Fruit fly (Drosophila melanogaster) whole organism, embryonic: Measurements from ENCODE around the gene Psa.
A peak's percentile ranks its signal among the peaks of the same experiment; 100 is the strongest.

ENCODE experiments used
- CG1024 ChIP-seq: fragments of 200-800 bp; sonication (Bioruptor generic); IDR thresholded peaks from 2 replicates; pipeline ENCODE4 v1.3.6; 2022; ENCODE audit warnings: missing biosample characterization, missing genetic modification characterization
- CG12391 ChIP-seq: fragments of 200-800 bp; sonication (Bioruptor generic); optimal IDR thresholded peaks from 3 replicates; lab custom pipeline; 2018; ENCODE audit warnings: missing biosample characterization, mild to moderate bottlenecking, missing genetic modification characterization, moderate library complexity
- CG12659 ChIP-seq: fragments of 200-800 bp; sonication (Bioruptor generic); optimal IDR thresholded peaks from 3 replicates; lab custom pipeline; 2017; ENCODE audit warnings: mild to moderate bottlenecking, missing biosample characterization, missing genetic modification reagents, missing genetic modification characterization
- CG13123 ChIP-seq: fragments of 200-800 bp; sonication (Bioruptor generic); optimal IDR thresholded peaks from 2 replicates; lab custom pipeline; 2016; ENCODE audit warnings: missing biosample characterization, missing genetic modification characterization
- CG13894 ChIP-seq: fragments of 200-800 bp; sonication (Bioruptor generic); optimal IDR thresholded peaks from 3 replicates; lab custom pipeline; 2018; ENCODE audit warnings: missing biosample characterization, mild to moderate bottlenecking, missing genetic modification characterization, moderate library complexity
- CG14667 ChIP-seq: fragments of 200-800 bp; sonication (Bioruptor generic); IDR thresholded peaks from 2 replicates; pipeline ENCODE4 v1.3.6; 2022; ENCODE audit warnings: missing biosample characterization, missing genetic modification characterization
- CG15479 ChIP-seq: fragments of 200-800 bp; sonication (Bioruptor generic); optimal IDR thresholded peaks from 3 replicates; lab custom pipeline; 2019; ENCODE audit warnings: missing biosample characterization, mild to moderate bottlenecking, missing genetic modification characterization, moderate library complexity
- CG15696 ChIP-seq: fragments of 200-800 bp; sonication (Bioruptor generic); optimal IDR thresholded peaks from 2 replicates; lab custom pipeline; 2019; ENCODE audit warnings: missing biosample characterization, mild to moderate bottlenecking, missing genetic modification characterization, moderate library complexity
- CG17568 ChIP-seq: fragments of 200-800 bp; sonication (Bioruptor generic); optimal IDR thresholded peaks from 2 replicates; lab custom pipeline; 2018; ENCODE audit warnings: missing biosample characterization, mild to moderate bottlenecking, missing genetic modification characterization, moderate library complexity
- CG1792 ChIP-seq: fragments of 200-800 bp; sonication (Bioruptor generic); optimal IDR thresholded peaks from 2 replicates; lab custom pipeline; 2016; ENCODE audit warnings: missing biosample characterization, missing genetic modification characterization
- CG2129 ChIP-seq: fragments of 200-800 bp; sonication (Bioruptor generic); IDR thresholded peaks from 2 replicates; pipeline ENCODE4 v1.3.6; 2022; ENCODE audit warnings: missing biosample characterization, missing genetic modification characterization; ENCODE audit not compliant: partially characterized antibody
- CG3163 ChIP-seq: fragments of 200-800 bp; sonication (Bioruptor generic); optimal IDR thresholded peaks from 3 replicates; lab custom pipeline; 2016; ENCODE audit warnings: missing biosample characterization, missing genetic modification characterization
- CG4424 ChIP-seq: fragments of 200-800 bp; sonication (Bioruptor generic); optimal IDR thresholded peaks from 3 replicates; lab custom pipeline; 2016; ENCODE audit warnings: missing biosample characterization, missing genetic modification characterization
- CG4617 ChIP-seq: fragments of 200-800 bp; sonication (Bioruptor generic); optimal IDR thresholded peaks from 3 replicates; lab custom pipeline; 2016; ENCODE audit warnings: missing biosample characterization, missing genetic modification characterization, borderline replicate concordance
- CG8290 ChIP-seq, 3 experiments: fragments of 200-800 bp; sonication (Bioruptor generic); optimal IDR thresholded peaks; 2 replicates each; lab custom pipeline; 2016 to 2019; ENCODE audit warnings: missing biosample characterization in 3 of 3, missing genetic modification characterization in 3 of 3, mild to moderate bottlenecking in 2 of 3, moderate library complexity in 1 of 3
- CG8359 ChIP-seq: fragments of 200-800 bp; sonication (Bioruptor generic); optimal IDR thresholded peaks from 2 replicates; lab custom pipeline; 2017; ENCODE audit warnings: missing biosample characterization, mild to moderate bottlenecking, missing genetic modification characterization, borderline replicate concordance
- Dbx ChIP-seq: fragments of 200-800 bp; sonication (Bioruptor generic); IDR thresholded peaks from 3 replicates; pipeline ENCODE4 v1.3.6; 2022; ENCODE audit warnings: missing biosample characterization, missing genetic modification characterization
- HLHmδ ChIP-seq: fragments of 200-800 bp; sonication (Bioruptor generic); optimal IDR thresholded peaks from 2 replicates; lab custom pipeline; 2018; ENCODE audit warnings: missing biosample characterization, mild to moderate bottlenecking, missing genetic modification characterization, moderate library complexity
- Hand ChIP-seq: fragments of 200-800 bp; sonication (Bioruptor generic); optimal IDR thresholded peaks from 2 replicates; lab custom pipeline; 2017; ENCODE audit warnings: mild to moderate bottlenecking, missing biosample characterization, missing genetic modification reagents, missing genetic modification characterization
- MTF-1 ChIP-seq: fragments of 200-800 bp; sonication (Bioruptor generic); optimal IDR thresholded peaks from 2 replicates; lab custom pipeline; 2018; ENCODE audit warnings: missing biosample characterization, mild to moderate bottlenecking, missing genetic modification characterization, borderline replicate concordance
- Rx ChIP-seq: fragments of 200-800 bp; sonication (Bioruptor generic); IDR thresholded peaks from 2 replicates; pipeline ENCODE4 v1.3.6; 2022; ENCODE audit warnings: missing biosample characterization, missing genetic modification characterization
- Sin3A ChIP-seq: fragments of >200 bp; optimal IDR thresholded peaks from 2 replicates; lab custom pipeline; 2018
- Stat92E ChIP-seq, 3 experiments: fragments of >200 bp in 2 of 3; fragments of 200-800 bp in 1 of 3; sonication (Bioruptor generic) in 1 of 3; optimal IDR thresholded peaks; 2 replicates each; lab custom pipeline; 2017 to 2019; ENCODE audit warnings: missing biosample characterization in 3 of 3, missing genetic modification characterization in 3 of 3, mild to moderate bottlenecking in 1 of 3, moderate library complexity in 1 of 3
- Tbp ChIP-seq: fragments of >200 bp; optimal IDR thresholded peaks from 2 replicates; lab custom pipeline; 2018; ENCODE audit warnings: missing biosample characterization, missing genetic modification characterization
- ab ChIP-seq: fragments of 200-800 bp; sonication (Bioruptor generic); optimal IDR thresholded peaks from 2 replicates; lab custom pipeline; 2016; ENCODE audit warnings: missing biosample characterization, missing genetic modification characterization
- abd-A ChIP-seq: fragments of 200-800 bp; sonication (Bioruptor generic); optimal IDR thresholded peaks from 3 replicates; lab custom pipeline; 2019; ENCODE audit warnings: missing biosample characterization, mild to moderate bottlenecking, missing genetic modification characterization, moderate library complexity
- ara ChIP-seq: fragments of 200-800 bp; sonication (Bioruptor generic); IDR thresholded peaks from 2 replicates; pipeline ENCODE4 v1.3.6; 2022; ENCODE audit warnings: missing biosample characterization, missing genetic modification characterization
- bigmax ChIP-seq: fragments of 200-800 bp; sonication (Bioruptor generic); optimal IDR thresholded peaks from 2 replicates; lab custom pipeline; 2018; ENCODE audit warnings: missing biosample characterization, mild to moderate bottlenecking, missing genetic modification characterization
- chif ChIP-seq, 2 experiments: fragments of 200-800 bp; sonication (Bioruptor generic); optimal IDR thresholded peaks; 3 replicates each; lab custom pipeline; 2016; ENCODE audit warnings: missing biosample characterization in 2 of 2, missing genetic modification characterization in 2 of 2
- chinmo ChIP-seq: fragments of 200-800 bp; sonication (Bioruptor generic); IDR thresholded peaks from 4 replicates; pipeline ENCODE4 v1.3.6; 2022; ENCODE audit warnings: missing biosample characterization, missing genetic modification characterization; ENCODE audit not compliant: partially characterized antibody
- chm ChIP-seq: fragments of 200-800 bp; sonication (Bioruptor generic); IDR thresholded peaks from 2 replicates; pipeline ENCODE4 v1.3.6; 2022; ENCODE audit warnings: missing biosample characterization, missing genetic modification characterization
- ham ChIP-seq: fragments of 200-800 bp; sonication (Bioruptor generic); IDR thresholded peaks from 2 replicates; pipeline ENCODE4 v1.3.6; 2022; ENCODE audit warnings: missing biosample characterization, missing genetic modification characterization
- her ChIP-seq: fragments of 200-800 bp; sonication (Bioruptor generic); optimal IDR thresholded peaks from 2 replicates; lab custom pipeline; 2016; ENCODE audit warnings: missing biosample characterization, missing genetic modification characterization
- kay ChIP-seq: fragments of 200-800 bp; sonication (Bioruptor generic); optimal IDR thresholded peaks from 2 replicates; lab custom pipeline; 2016; ENCODE audit warnings: missing biosample characterization, missing genetic modification characterization
- lbe ChIP-seq: fragments of 200-800 bp; sonication (Bioruptor generic); optimal IDR thresholded peaks from 2 replicates; lab custom pipeline; 2016; ENCODE audit warnings: missing biosample characterization, mild to moderate bottlenecking, missing genetic modification characterization
- lov ChIP-seq, 2 experiments: fragments of 200-800 bp in 1 of 2; fragments of >200 bp in 1 of 2; sonication (Bioruptor generic) in 1 of 2; IDR thresholded peaks in 1 of 2; optimal IDR thresholded peaks in 1 of 2; 2 replicates in 1 of 2; 3 replicates in 1 of 2; pipeline versions ENCODE4 v1.3.6 to Lab custom; 2017 to 2022; ENCODE audit warnings: missing biosample characterization in 1 of 2, missing genetic modification characterization in 1 of 2
- luna ChIP-seq: fragments of 200-800 bp; sonication (Bioruptor generic); optimal IDR thresholded peaks from 2 replicates; lab custom pipeline; 2016; ENCODE audit warnings: missing biosample characterization, missing genetic modification characterization
- mirr ChIP-seq: fragments of 200-800 bp; sonication (Bioruptor generic); optimal IDR thresholded peaks from 3 replicates; lab custom pipeline; 2018; ENCODE audit warnings: missing biosample characterization, mild to moderate bottlenecking, missing genetic modification characterization
- pho ChIP-seq: fragments of 200-800 bp; sonication (Bioruptor generic); optimal IDR thresholded peaks from 2 replicates; lab custom pipeline; 2016; ENCODE audit warnings: missing biosample characterization, missing genetic modification characterization
- pzg ChIP-seq: fragments of 200-800 bp; sonication (Bioruptor generic); optimal IDR thresholded peaks from 3 replicates; lab custom pipeline; 2018; ENCODE audit warnings: missing biosample characterization, mild to moderate bottlenecking, missing genetic modification characterization, moderate library complexity
- sim ChIP-seq: fragments of 200-800 bp; sonication (Bioruptor generic); IDR thresholded peaks from 2 replicates; pipeline ENCODE4 v1.3.6; 2022; ENCODE audit warnings: missing biosample characterization, missing genetic modification characterization
- slp2 ChIP-seq: fragments of 200-800 bp; sonication (Bioruptor generic); optimal IDR thresholded peaks from 2 replicates; lab custom pipeline; 2016; ENCODE audit warnings: missing biosample characterization, missing genetic modification characterization
- sob ChIP-seq: fragments of 200-800 bp; sonication (Bioruptor generic); IDR thresholded peaks from 2 replicates; pipeline ENCODE4 v1.3.6; 2022; ENCODE audit warnings: missing biosample characterization, missing genetic modification characterization
- tll ChIP-seq, 2 experiments: fragments of 200-800 bp in 1 of 2; fragments of >200 bp in 1 of 2; sonication (Bioruptor generic) in 1 of 2; optimal IDR thresholded peaks; 2 replicates each; lab custom pipeline; 2017 to 2019; ENCODE audit warnings: missing biosample characterization in 2 of 2, missing genetic modification characterization in 2 of 2, mild to moderate bottlenecking in 1 of 2, moderate library complexity in 1 of 2
- toy ChIP-seq: fragments of 200-800 bp; sonication (Bioruptor generic); IDR thresholded peaks from 2 replicates; pipeline ENCODE4 v1.3.6; 2022; ENCODE audit warnings: missing biosample characterization, missing genetic modification characterization
- unc-4 ChIP-seq: fragments of 200-800 bp; sonication (Bioruptor generic); IDR thresholded peaks from 2 replicates; pipeline ENCODE4 v1.3.6; 2022; ENCODE audit warnings: missing biosample characterization, missing genetic modification characterization; ENCODE audit not compliant: partially characterized antibody
- z ChIP-seq: fragments of 200-800 bp; sonication (Bioruptor generic); IDR thresholded peaks from 3 replicates; pipeline ENCODE4 v1.3.6; 2022; ENCODE audit warnings: missing biosample characterization, missing genetic modification characterization
- zf30C ChIP-seq: fragments of 200-800 bp; sonication (Bioruptor generic); optimal IDR thresholded peaks from 3 replicates; lab custom pipeline; 2018; ENCODE audit warnings: missing biosample characterization, mild to moderate bottlenecking, missing genetic modification characterization
- zfh1 ChIP-seq: fragments of 200-800 bp; sonication (Bioruptor generic); IDR thresholded peaks from 3 replicates; pipeline ENCODE4 v1.3.6; 2022; ENCODE audit warnings: missing biosample characterization, missing genetic modification characterization

The Psa gene

dm6 chr3L:1463547-1463946 lies 39.1 kb upstream of the Psa start, which contains the start of gene rho (continued):
- TF ChIP-seq MTF-1 (GFP tag; lab: Kevin White, UChicago) (peak; percentile 33), CG1024 (peak; percentile 4; the same call in 1 of the 2 replicates), zfh1 (no peak), CG13894 (tag; lab: Kevin White, UChicago) (no peak), ham (GFP tag; lab: Robert Waterston, UW) (no peak), luna (GFP tag; lab: Kevin White, UChicago) (no peak), Sin3A (lab: Kevin White, UChicago) (no peak), her (GFP tag; lab: Kevin White, UChicago) (peak; percentile 41), HLHmδ (GFP tag; lab: Kevin White, UChicago) (peak; percentile 63), toy (GFP tag; lab: Robert Waterston, UW) (no peak), bigmax (GFP tag; lab: Kevin White, UChicago) (no peak), CG2129 (GFP tag; lab: Robert Waterston, UW) (no peak), CG4617 (GFP tag; lab: Kevin White, UChicago) (no peak), CG17568 (no peak), sob (GFP tag; lab: Robert Waterston, UW) (peak; percentile 58; the same call in 1 of the 2 replicates), sim (GFP tag; lab: Robert Waterston, UW) (no peak), pho (GFP tag; lab: Kevin White, UChicago) (no peak), abd-A (tag; lab: Kevin White, UChicago) (peak; percentile 47), CG12391 (peak; percentile 16), lbe (GFP tag; lab: Kevin White, UChicago) (no peak), Hand (GFP tag; lab: Kevin White, UChicago) (no peak), kay (GFP tag; lab: Kevin White, UChicago) (peak; percentile 62), chm (peak; percentile 85), CG8359 (GFP tag; lab: Kevin White, UChicago) (peak; percentile 11), CG3163 (peak; percentile 35), pzg (no peak), mirr (GFP tag; lab: Kevin White, UChicago) (peak; percentile 46), CG8290 (GFP tag; optimal IDR thresholded peaks at IDR 0.05; lab: Kevin White, UChicago) (no peak), CG8290 (tag; optimal IDR thresholded peaks at IDR 0.05; lab: Kevin White, UChicago) (peak in 1 of 2 experiments; percentile 71), tll (GFP tag; optimal IDR thresholded peaks at IDR 0.05; lab: Kevin White, UChicago) (peak in 1 of 2 experiments; percentile 82), lov (optimal IDR thresholded peaks at IDR 0.05; lab: Kevin White, UChicago) (no peak), lov (GFP tag; IDR thresholded peaks at IDR 0.05; lab: Robert Waterston, UW) (0 out of 3 replicates have a peak, but pooled peaks have one; percentile 24), CG13123 (GFP tag; lab: Kevin White, UChicago) (peak; percentile 15), CG15696 (tag; lab: Kevin White, UChicago) (no peak), CG15479 (GFP tag; lab: Kevin White, UChicago) (peak; percentile 14), zf30C (GFP tag; lab: Kevin White, UChicago) (peak; percentile 31), ara (GFP tag; lab: Robert Waterston, UW) (peak; percentile 29; the same call in 1 of the 2 replicates), CG4424 (GFP tag; lab: Kevin White, UChicago) (no peak), Tbp (GFP tag; lab: Kevin White, UChicago) (peak; percentile 81), CG1792 (no peak), chif (GFP tag; optimal IDR thresholded peaks at IDR 0.05; lab: Kevin White, UChicago) (peak in 1 of 2 experiments; percentile 25), Rx (GFP tag; lab: Robert Waterston, UW) (no peak), chinmo (GFP tag; lab: Robert Waterston, UW) (peak; percentile 90; the same call in 3 of the 4 replicates), unc-4 (GFP tag; lab: Robert Waterston, UW) (0 out of 2 replicates have a peak, but pooled peaks have one; percentile 11), Dbx (GFP tag; lab: Robert Waterston, UW) (0 out of 3 replicates have a peak, but pooled peaks have one; percentile 50), CG14667 (GFP tag; lab: Robert Waterston, UW) (no peak), Stat92E (GFP tag; optimal IDR thresholded peaks at IDR 0.05; lab: Kevin White, UChicago) (peak in 1 of 3 experiments; percentile 22), z (peak; percentile 50; the same call in 1 of the 3 replicates), CG12659 (GFP tag; lab: Kevin White, UChicago) (no peak), slp2 (GFP tag; lab: Kevin White, UChicago) (no peak), ab (GFP tag; lab: Kevin White, UChicago) (no peak)
